Worm (Caenorhabditis elegans): ENCODE results near the gene F55G7.3.
"Not testable (repeated sequence)": the region's sequence is repeated elsewhere in the genome, so short reads cannot be mapped to it uniquely, and the experiment has no call there.

Gene F55G7.3

ce11 chrX:11968024-11968598 is 26.3 kb upstream of the F55G7.3 start:
- TF ChIP-seq T22C8.4 (GFP tag; IDR thresholded peaks at IDR 0.05) (no peak), tab-1 (GFP tag; IDR thresholded peaks at IDR 0.05) (no peak), flt-1 (GFP tag; IDR thresholded peaks at IDR 0.05) (no peak), klf-2 (GFP tag; conservative IDR thresholded peaks at IDR 0.05) (no peak)

- TF ChIP-seq T22C8.4 (GFP tag; IDR thresholded peaks at IDR 0.05): no peak
Observed at ce11 chrX:11967034-11967433, 25.2 kb upstream of the F55G7.3 start.

ce11 chrX:11965663-11966304 is 23.9 kb upstream of the F55G7.3 start, which contains the start of gene sams-1:
Gene sams-1 (plus strand): TSS chrX:11965962.
- TF ChIP-seq T22C8.4 (GFP tag; IDR thresholded peaks at IDR 0.05): no peak
- no peak for TF ChIP-seq klf-2 (GFP tag; conservative IDR thresholded peaks at IDR 0.05)
- TF ChIP-seq ref-1 (GFP tag; conservative IDR thresholded peaks at IDR 0.05): no peak
- no peak for TF ChIP-seq cog-1 (tag; optimal IDR thresholded peaks at IDR 0.05)
- no peak for TF ChIP-seq tab-1 (GFP tag; IDR thresholded peaks at IDR 0.05)
- TF ChIP-seq med-1 (GFP tag; optimal IDR thresholded peaks at IDR 0.05; ENCODE audit: insufficient read depth): no peak

ce11 chrX:11965163-11965562 is 23.3 kb upstream of the F55G7.3 start:
- TF ChIP-seq cog-1 (tag; optimal IDR thresholded peaks at IDR 0.05) (no peak), T22C8.4 (GFP tag; IDR thresholded peaks at IDR 0.05) (no peak), ztf-23 (GFP tag; IDR thresholded peaks at IDR 0.05) (no peak), tab-1 (GFP tag; IDR thresholded peaks at IDR 0.05) (no peak), flt-1 (GFP tag; IDR thresholded peaks at IDR 0.05) (no peak), med-1 (GFP tag; optimal IDR thresholded peaks at IDR 0.05; ENCODE audit: insufficient read depth) (no peak), klf-2 (GFP tag; conservative IDR thresholded peaks at IDR 0.05) (no peak), ref-1 (GFP tag; conservative IDR thresholded peaks at IDR 0.05) (no peak), ztf-29 (GFP tag; IDR thresholded peaks at IDR 0.05) (no peak)

- TF ChIP-seq ref-1 (GFP tag; conservative IDR thresholded peaks at IDR 0.05) (no peak), T22C8.4 (GFP tag; IDR thresholded peaks at IDR 0.05) (no peak), ztf-23 (GFP tag; IDR thresholded peaks at IDR 0.05) (no peak), med-1 (GFP tag; optimal IDR thresholded peaks at IDR 0.05; ENCODE audit: insufficient read depth) (no peak), ztf-29 (GFP tag; IDR thresholded peaks at IDR 0.05) (no peak), tab-1 (GFP tag; IDR thresholded peaks at IDR 0.05) (no peak), cog-1 (tag; optimal IDR thresholded peaks at IDR 0.05) (no peak), flt-1 (GFP tag; IDR thresholded peaks at IDR 0.05) (no peak), klf-2 (GFP tag; conservative IDR thresholded peaks at IDR 0.05) (no peak)
Observed at ce11 chrX:11964555-11964954, 22.7 kb upstream of the F55G7.3 start.

- no peak for TF ChIP-seq klf-2 (GFP tag; conservative IDR thresholded peaks at IDR 0.05)
- TF ChIP-seq med-1 (GFP tag; optimal IDR thresholded peaks at IDR 0.05; ENCODE audit: insufficient read depth): no peak
- TF ChIP-seq T22C8.4 (GFP tag; IDR thresholded peaks at IDR 0.05): no peak
- no peak for TF ChIP-seq ztf-23 (GFP tag; IDR thresholded peaks at IDR 0.05)
- TF ChIP-seq cog-1 (tag; optimal IDR thresholded peaks at IDR 0.05): no peak
- TF ChIP-seq flt-1 (GFP tag; IDR thresholded peaks at IDR 0.05): no peak
- TF ChIP-seq ref-1 (GFP tag; conservative IDR thresholded peaks at IDR 0.05): no peak
Observed at ce11 chrX:11963659-11964058, 21.8 kb upstream of the F55G7.3 start.

- TF ChIP-seq ztf-29 (GFP tag; IDR thresholded peaks at IDR 0.05) (no peak), med-1 (GFP tag; optimal IDR thresholded peaks at IDR 0.05; ENCODE audit: insufficient read depth) (no peak), T22C8.4 (GFP tag; IDR thresholded peaks at IDR 0.05) (no peak), cog-1 (tag; optimal IDR thresholded peaks at IDR 0.05) (no peak), klf-2 (GFP tag; conservative IDR thresholded peaks at IDR 0.05) (no peak), tab-1 (GFP tag; IDR thresholded peaks at IDR 0.05) (no peak), ref-1 (GFP tag; conservative IDR thresholded peaks at IDR 0.05) (no peak), flt-1 (GFP tag; IDR thresholded peaks at IDR 0.05) (no peak), ztf-23 (GFP tag; IDR thresholded peaks at IDR 0.05) (no peak)
Observed at ce11 chrX:11962050-11962788, 20.4 kb upstream of the F55G7.3 start.

ce11 chrX:11961103-11961502 is 19.3 kb upstream of the F55G7.3 start, which contains the start of gene C49F5.13:
Gene C49F5.13 (plus strand): TSS chrX:11961403.
- not testable (repeated sequence) for TF ChIP-seq T22C8.4 (GFP tag; IDR thresholded peaks at IDR 0.05); tab-1 (GFP tag; IDR thresholded peaks at IDR 0.05); med-1 (GFP tag; optimal IDR thresholded peaks at IDR 0.05; ENCODE audit: insufficient read depth)

- TF ChIP-seq klf-2 (GFP tag; conservative IDR thresholded peaks at IDR 0.05) (no peak), cog-1 (tag; optimal IDR thresholded peaks at IDR 0.05) (no peak), T22C8.4 (GFP tag; IDR thresholded peaks at IDR 0.05) (no peak), ref-1 (GFP tag; conservative IDR thresholded peaks at IDR 0.05) (no peak), tab-1 (GFP tag; IDR thresholded peaks at IDR 0.05) (no peak), flt-1 (GFP tag; IDR thresholded peaks at IDR 0.05) (no peak), med-1 (GFP tag; optimal IDR thresholded peaks at IDR 0.05; ENCODE audit: insufficient read depth) (no peak), ztf-29 (GFP tag; IDR thresholded peaks at IDR 0.05) (no peak), ztf-23 (GFP tag; IDR thresholded peaks at IDR 0.05) (no peak)
Observed at ce11 chrX:11959838-11960237, 18.0 kb upstream of the F55G7.3 start, which contains the start of gene C49F5.8. Gene C49F5.8 (plus strand): TSS chrX:11960138.

ce11 chrX:11957246-11957645 is 15.4 kb upstream of the F55G7.3 start, which contains the start of gene T08D10.5:
Gene T08D10.5 (plus strand): TSS chrX:11957546.
- no peak for TF ChIP-seq tab-1 (GFP tag; IDR thresholded peaks at IDR 0.05)
- TF ChIP-seq ztf-29 (GFP tag; IDR thresholded peaks at IDR 0.05): no peak
- no peak for TF ChIP-seq T22C8.4 (GFP tag; IDR thresholded peaks at IDR 0.05)
- no peak for TF ChIP-seq med-1 (GFP tag; optimal IDR thresholded peaks at IDR 0.05; ENCODE audit: insufficient read depth)
- TF ChIP-seq cog-1 (tag; optimal IDR thresholded peaks at IDR 0.05): no peak
- no peak for TF ChIP-seq ztf-23 (GFP tag; IDR thresholded peaks at IDR 0.05)
- no peak for TF ChIP-seq flt-1 (GFP tag; IDR thresholded peaks at IDR 0.05)
- no peak for TF ChIP-seq klf-2 (GFP tag; conservative IDR thresholded peaks at IDR 0.05)
- TF ChIP-seq ref-1 (GFP tag; conservative IDR thresholded peaks at IDR 0.05): no peak
